Worm (Caenorhabditis elegans): Measurements from ENCODE around the gene sms-3.

DNA sequence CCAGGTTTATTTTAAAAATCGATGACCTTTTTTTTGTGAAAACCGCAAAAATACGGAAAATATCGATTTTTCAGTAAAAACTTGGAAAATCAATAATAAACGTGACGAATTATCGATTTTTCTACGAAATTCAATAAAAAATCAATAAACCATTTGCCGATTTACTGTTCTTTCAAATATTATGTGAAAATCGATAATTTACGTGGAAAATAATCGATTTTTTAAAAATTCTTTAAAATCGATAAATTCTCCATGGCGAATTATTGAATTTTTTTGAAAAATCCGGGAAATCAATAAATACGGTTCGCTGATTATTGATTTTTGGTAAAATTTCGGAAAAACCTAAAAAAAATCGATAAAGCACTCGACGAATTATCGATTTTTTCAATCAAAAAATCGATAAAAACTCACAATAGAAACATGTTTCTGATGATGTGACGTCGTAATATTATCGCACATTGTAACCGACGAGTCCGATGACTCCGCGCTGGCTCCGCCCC, 16.7 kb downstream of the sms-3 start:
- TF ChIP-seq aptf-3 (GFP tag; IDR thresholded peaks at IDR 0.05) (no peak), C17E4.6 (GFP tag; IDR thresholded peaks at IDR 0.05) (no peak), cebp-2 (GFP tag; IDR thresholded peaks at IDR 0.05) (no peak), let-607 (tag; optimal IDR thresholded peaks at IDR 0.05) (no peak), unc-62 (GFP tag; optimal IDR thresholded peaks at IDR 0.05) (no peak), nhr-27 (tag; optimal IDR thresholded peaks at IDR 0.05) (no peak), nfya-1 (tag; optimal IDR thresholded peaks at IDR 0.05; ENCODE audit: borderline replicate concordance, insufficient read depth) (no peak)

Data from whole organism, young adult.